Worm (Caenorhabditis elegans): ENCODE data around the gene hmg-11.

Gene hmg-11

ce11 chrII:4671692-4672091, 1.2 kb upstream of the hmg-11 start, which contains the start of gene T05A7.6:
Gene T05A7.6, minus strand, starts transcription at chrII:4671792.
- TF ChIP-seq lsy-27 (tag; optimal IDR thresholded peaks at IDR 0.05; ENCODE audit: borderline replicate concordance, insufficient read depth) (no peak), Y79H2A.3 (GFP tag; conservative IDR thresholded peaks at IDR 0.05) (no peak), Y56A3A.18 (GFP tag; IDR thresholded peaks at IDR 0.05) (no peak)

ce11 chrII:4673242-4673641, 357 bp downstream of the hmg-11 start:
- TF ChIP-seq F23B12.7 (tag; optimal IDR thresholded peaks at IDR 0.05; ENCODE audit: insufficient read depth) (no peak), xnd-1 (tag; optimal IDR thresholded peaks at IDR 0.05) (no peak), zfh-2 (GFP tag; conservative IDR thresholded peaks at IDR 0.05) (peak; percentile 64), lir-1 (GFP tag; conservative IDR thresholded peaks at IDR 0.05) (no peak), efl-1 (GFP tag; optimal IDR thresholded peaks at IDR 0.05) (no peak), dox-1 (GFP tag; IDR thresholded peaks at IDR 0.05) (no peak), madf-8 (GFP tag; conservative IDR thresholded peaks at IDR 0.05) (no peak), ccch-3 (GFP tag; optimal IDR thresholded peaks at IDR 0.05) (no peak)

ce11 chrII:4673670-4674069, 785 bp downstream of the hmg-11 start:
- TF ChIP-seq nfya-2 (GFP tag; IDR thresholded peaks at IDR 0.05), result no peak
- no peak for TF ChIP-seq Y53G8AR.9 (GFP tag; conservative IDR thresholded peaks at IDR 0.05)
- TF ChIP-seq mcd-1 (GFP tag; IDR thresholded peaks at IDR 0.05), result no peak
- TF ChIP-seq cebp-2 (GFP tag; IDR thresholded peaks at IDR 0.05), result no peak
- TF ChIP-seq bed-1 (GFP tag; IDR thresholded peaks at IDR 0.05), result no peak
- no peak for TF ChIP-seq chd-7 (tag; optimal IDR thresholded peaks at IDR 0.05)
- no peak for TF ChIP-seq Y53F4B.3 (GFP tag; IDR thresholded peaks at IDR 0.05)
- no peak for TF ChIP-seq ztf-22 (GFP tag; optimal IDR thresholded peaks at IDR 0.05)
- TF ChIP-seq Y79H2A.3 (GFP tag; conservative IDR thresholded peaks at IDR 0.05), result no peak
- TF ChIP-seq attf-3 (GFP tag; conservative IDR thresholded peaks at IDR 0.05), result no peak
- no peak for TF ChIP-seq F52B5.7 (tag; optimal IDR thresholded peaks at IDR 0.05)

DNA sequence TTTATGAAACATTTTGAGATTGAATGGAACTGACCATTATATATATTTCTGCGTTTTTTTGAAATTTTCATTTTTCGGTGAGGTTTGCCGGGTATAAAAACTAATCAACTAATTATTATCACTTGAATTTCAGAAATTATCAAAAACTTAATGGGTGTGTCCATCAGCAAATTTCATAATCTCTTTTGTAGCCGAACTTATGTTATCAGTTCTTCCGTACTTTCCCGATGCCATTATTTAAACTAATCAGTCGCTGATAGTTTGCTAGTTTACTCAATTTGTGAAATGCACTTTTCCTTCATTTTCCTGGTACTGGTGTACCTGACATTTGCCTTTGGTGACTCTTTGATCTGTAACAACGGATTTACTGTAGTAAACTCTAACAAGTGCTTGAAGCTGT, 1.3 kb downstream of the hmg-11 start:
- TF ChIP-seq nhr-80 (tag; optimal IDR thresholded peaks at IDR 0.05) (peak; percentile 74), attf-6 (GFP tag; IDR thresholded peaks at IDR 0.05) (no peak), hmg-20 (GFP tag; IDR thresholded peaks at IDR 0.05) (no peak), attf-5 (GFP tag; optimal IDR thresholded peaks at IDR 0.05) (no peak)

- TF ChIP-seq efl-1 (GFP tag; optimal IDR thresholded peaks at IDR 0.05) (no peak), Y95B8A.8 (GFP tag; IDR thresholded peaks at IDR 0.05) (no peak), F49E8.2 (tag; optimal IDR thresholded peaks at IDR 0.05; ENCODE audit: insufficient read depth) (no peak), nhr-27 (tag; optimal IDR thresholded peaks at IDR 0.05) (no peak), F10E7.11 (tag; optimal IDR thresholded peaks at IDR 0.05) (no peak), nhr-179 (tag; optimal IDR thresholded peaks at IDR 0.05) (no peak), lsl-1 (GFP tag; optimal IDR thresholded peaks at IDR 0.05) (no peak)
Observed at ce11 chrII:4675481-4675880, 2.6 kb downstream of the hmg-11 start, which contains the start of gene T05A7.3. Gene T05A7.3, plus strand, starts transcription at chrII:4675781.

DNA sequence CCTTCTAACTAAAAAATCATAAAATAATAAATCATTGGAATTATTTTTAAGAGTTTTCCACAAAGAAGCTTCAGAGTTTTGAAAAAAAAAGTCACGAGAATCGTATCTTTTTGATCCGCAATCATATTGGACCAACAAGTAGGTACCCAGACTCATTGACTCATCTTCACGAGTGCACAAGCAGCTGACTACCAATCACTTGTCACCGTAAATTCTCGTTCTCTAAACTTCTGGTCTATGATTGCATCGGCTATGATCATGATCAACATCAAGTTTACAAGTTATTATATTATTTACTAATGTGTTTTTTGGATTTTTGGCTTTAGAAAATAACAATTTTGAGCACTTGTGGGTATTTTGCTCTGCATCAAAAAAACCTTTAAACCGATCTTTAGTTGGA, 3.4 kb downstream of the hmg-11 start:
- TF ChIP-seq ztf-25 (GFP tag; IDR thresholded peaks at IDR 0.05), result no peak
- TF ChIP-seq B0019.2 (GFP tag; conservative IDR thresholded peaks at IDR 0.05), result no peak
- no peak for TF ChIP-seq madf-8 (GFP tag; conservative IDR thresholded peaks at IDR 0.05)
- no peak for TF ChIP-seq rcor-1 (GFP tag; IDR thresholded peaks at IDR 0.05)
- no peak for TF ChIP-seq F22D6.2 (tag; optimal IDR thresholded peaks at IDR 0.05)
- TF ChIP-seq tbp1 (GFP tag; optimal IDR thresholded peaks at IDR 0.05), result no peak
- TF ChIP-seq fkh-3 (tag; optimal IDR thresholded peaks at IDR 0.05), result no peak
- no peak for TF ChIP-seq rec-8 (tag; optimal IDR thresholded peaks at IDR 0.05)
- no peak for TF ChIP-seq ztf-26 (tag; optimal IDR thresholded peaks at IDR 0.05)
- no peak for TF ChIP-seq dpff-1 (tag; optimal IDR thresholded peaks at IDR 0.05)
- no peak for TF ChIP-seq chd-7 (tag; optimal IDR thresholded peaks at IDR 0.05)

All from whole organism, young adult.